Fruit fly (Drosophila melanogaster): ENCODE data around the gene UQCR-Q.

- TF ChIP-seq CTCF (optimal IDR thresholded peaks at IDR 0.05) (no peak), CG8478 (optimal IDR thresholded peaks at IDR 0.05) (no peak)
Measured at dm6 chr3L:17461369-17462012, 13.1 kb upstream of the UQCR-Q start.

All from S2 (cell line).